Fruit fly (Drosophila melanogaster): ENCODE measurements around the gene CG46320.

Gene CG46320

dm6 chr3L:5752903-5753604 lies 89.1 kb downstream of the CG46320 start, which contains the start of gene Usp47:
Usp47 (plus strand) TSS chr3L:5752973.
- no peak for TF ChIP-seq Rel (GFP tag; optimal IDR thresholded peaks at IDR 0.05)
- peak; percentile 14 for TF ChIP-seq Rel (tag; optimal IDR thresholded peaks at IDR 0.05)
- TF ChIP-seq Dfd (GFP tag; optimal IDR thresholded peaks at IDR 0.05), result no peak
- peak; percentile 79 for TF ChIP-seq N (GFP tag; optimal IDR thresholded peaks at IDR 0.05)
- no peak for TF ChIP-seq Jra (GFP tag; optimal IDR thresholded peaks at IDR 0.05)
- no peak for TF ChIP-seq tai (GFP tag; optimal IDR thresholded peaks at IDR 0.05)
- TF ChIP-seq usp (GFP tag; optimal IDR thresholded peaks at IDR 0.05), result no peak
- no peak for TF ChIP-seq Myc (optimal IDR thresholded peaks at IDR 0.05)
- no peak for TF ChIP-seq CG9705 (GFP tag; optimal IDR thresholded peaks at IDR 0.05)
- TF ChIP-seq psq (GFP tag; optimal IDR thresholded peaks at IDR 0.05), result no peak
- no peak for TF ChIP-seq Mio (GFP tag; optimal IDR thresholded peaks at IDR 0.05)
- no peak for TF ChIP-seq Abd-B (GFP tag; optimal IDR thresholded peaks at IDR 0.05)
- no peak for TF ChIP-seq foxo (GFP tag; optimal IDR thresholded peaks at IDR 0.05)
- peak; percentile 29 for TF ChIP-seq h (GFP tag; optimal IDR thresholded peaks at IDR 0.05)
- TF ChIP-seq br (GFP tag; optimal IDR thresholded peaks at IDR 0.05), result no peak
- no peak for TF ChIP-seq lola (GFP tag; optimal IDR thresholded peaks at IDR 0.05)
- TF ChIP-seq dmrt93B (GFP tag; optimal IDR thresholded peaks at IDR 0.05), result no peak
- peak; percentile 6 for TF ChIP-seq Sp1 (GFP tag; optimal IDR thresholded peaks at IDR 0.05)
- TF ChIP-seq rgr (GFP tag; optimal IDR thresholded peaks at IDR 0.05), result peak; percentile 24
- no peak for TF ChIP-seq sage (GFP tag; optimal IDR thresholded peaks at IDR 0.05)
- TF ChIP-seq Hr78 (GFP tag; optimal IDR thresholded peaks at IDR 0.05), result peak; percentile 70

- TF ChIP-seq N (GFP tag; optimal IDR thresholded peaks at IDR 0.05) (no peak), Rel (GFP tag; optimal IDR thresholded peaks at IDR 0.05) (no peak), Rel (tag; optimal IDR thresholded peaks at IDR 0.05) (peak; percentile 97), br (GFP tag; optimal IDR thresholded peaks at IDR 0.05) (peak; percentile 37), Hr78 (GFP tag; optimal IDR thresholded peaks at IDR 0.05) (peak; percentile 33)
Observed at dm6 chr3L:5753605-5754365, 89.9 kb downstream of the CG46320 start.

- TF ChIP-seq psq (GFP tag; optimal IDR thresholded peaks at IDR 0.05), result peak; percentile 40
- TF ChIP-seq Sp1 (GFP tag; optimal IDR thresholded peaks at IDR 0.05), result no peak
- no peak for TF ChIP-seq jim (GFP tag; optimal IDR thresholded peaks at IDR 0.05)
- TF ChIP-seq Myc (optimal IDR thresholded peaks at IDR 0.05), result peak; percentile 79
Observed at dm6 chr3L:5764922-5765843, 101.3 kb downstream of the CG46320 start, which contains the start of gene CG10576. CG10576 (minus strand) TSS chr3L:5765702.

dm6 chr3L:5765844-5766200 lies 101.9 kb downstream of the CG46320 start, which contains the start of gene Txl:
Txl (plus strand) TSS chr3L:5765846.
- TF ChIP-seq Jra (GFP tag; optimal IDR thresholded peaks at IDR 0.05) (no peak), psq (GFP tag; optimal IDR thresholded peaks at IDR 0.05) (no peak), HLH106 (tag; optimal IDR thresholded peaks at IDR 0.05) (no peak), GATAd (GFP tag; optimal IDR thresholded peaks at IDR 0.05) (no peak), Vsx2 (GFP tag; optimal IDR thresholded peaks at IDR 0.05; ENCODE audit: partially characterized antibody) (no peak), lola (GFP tag; optimal IDR thresholded peaks at IDR 0.05) (no peak), brk (GFP tag; optimal IDR thresholded peaks at IDR 0.05) (no peak), h (GFP tag; optimal IDR thresholded peaks at IDR 0.05) (no peak), jim (GFP tag; optimal IDR thresholded peaks at IDR 0.05) (no peak), Rel (GFP tag; optimal IDR thresholded peaks at IDR 0.05) (no peak), Rel (tag; optimal IDR thresholded peaks at IDR 0.05) (no peak), CG9705 (GFP tag; optimal IDR thresholded peaks at IDR 0.05) (no peak), dmrt93B (GFP tag; optimal IDR thresholded peaks at IDR 0.05) (no peak), Sp1 (GFP tag; optimal IDR thresholded peaks at IDR 0.05) (no peak)
